Fruit fly (Drosophila melanogaster): ENCODE data around the gene RpS19b.

- TF ChIP-seq CG34367 (tag; optimal IDR thresholded peaks at IDR 0.05) = no peak
- no peak for TF ChIP-seq EcR (GFP tag; optimal IDR thresholded peaks at IDR 0.05)
- TF ChIP-seq CG9948 (tag; optimal IDR thresholded peaks at IDR 0.05) = no peak
- no peak for TF ChIP-seq CG10348 (GFP tag; IDR thresholded peaks at IDR 0.05)
- no peak for TF ChIP-seq CG32121 (GFP tag; IDR thresholded peaks at IDR 0.05)
- no peak for TF ChIP-seq CG8301 (tag; optimal IDR thresholded peaks at IDR 0.05)
- no peak for TF ChIP-seq CG15710 (tag; optimal IDR thresholded peaks at IDR 0.05)
- no peak for TF ChIP-seq fd96Ca (GFP tag; IDR thresholded peaks at IDR 0.05)
Measured at dm6 chr3R:23914415-23915041, 18.8 kb downstream of the RpS19b start.
